Worm (Caenorhabditis elegans) whole organism, L4/young adult: ENCODE measurements around the gene K08F4.5.

Experiments
- W03F9.2 ChIP-seq: fragments of 150-350 bp; optimal IDR thresholded peaks from 2 replicates; lab custom pipeline; 2014; ENCODE audit warnings: missing biosample characterization, missing genetic modification characterization
- him-1 ChIP-seq: sonication (generic microtip); optimal IDR thresholded peaks from 2 replicates; lab custom pipeline; 2016; ENCODE audit warnings: missing genotype, missing genetic modification reagents, missing genetic modification characterization, missing compliant biosample characterization

DNA sequence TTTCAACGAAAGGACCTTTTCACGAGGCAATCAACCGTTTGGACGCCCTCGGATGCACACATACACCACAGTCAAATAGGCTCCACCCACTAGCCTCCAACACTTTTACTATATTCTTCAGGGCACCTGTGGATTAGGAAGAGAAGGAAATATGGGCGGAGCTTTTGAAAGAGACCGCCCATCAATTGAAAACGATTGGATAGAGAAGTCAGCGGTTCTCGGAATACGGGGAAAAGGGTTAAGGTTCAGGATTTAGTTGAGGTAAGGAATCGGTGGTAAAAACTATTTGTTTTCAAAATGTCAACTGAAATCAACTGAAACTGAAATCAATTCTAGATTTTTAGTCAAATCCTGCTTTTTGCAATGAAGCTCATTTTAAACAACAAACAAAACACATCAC, 25.3 kb downstream of the K08F4.5 start, which contains the start of gene egl-38:
- TF ChIP-seq W03F9.2 (no peak), him-1 (tag; lab: Kevin White, UChicago) (no peak)
